Fruit fly (Drosophila melanogaster) whole organism, embryonic: ENCODE measurements around the gene Nulp1.

Experiments used
- BEAF-32 ChIP-seq: fragments of 200-800 bp; sonication (Bioruptor generic); optimal IDR thresholded peaks from 3 replicates; lab custom pipeline; 2017; ENCODE audit warnings: missing biosample characterization, missing genetic modification characterization, mild to moderate bottlenecking, moderate library complexity, missing genetic modification reagents
- Bdp1 ChIP-seq: fragments of 200-800 bp; sonication (Bioruptor generic); optimal IDR thresholded peaks from 3 replicates; lab custom pipeline; 2016; ENCODE audit warnings: missing biosample characterization, missing genetic modification characterization
- Bteb2 ChIP-seq: fragments of 200-800 bp; sonication (Bioruptor generic); optimal IDR thresholded peaks from 2 replicates; lab custom pipeline; 2016; ENCODE audit warnings: missing biosample characterization, missing genetic modification characterization
- CG10565 ChIP-seq: fragments of 200-800 bp; sonication (Bioruptor generic); optimal IDR thresholded peaks from 3 replicates; lab custom pipeline; 2016; ENCODE audit warnings: missing biosample characterization, mild to moderate bottlenecking, missing genetic modification characterization
- CG10979 ChIP-seq: fragments of 200-800 bp; sonication (Bioruptor generic); optimal IDR thresholded peaks from 2 replicates; lab custom pipeline; 2018; ENCODE audit warnings: missing biosample characterization, mild to moderate bottlenecking, missing genetic modification characterization, moderate library complexity
- CG11085 ChIP-seq: fragments of 200-800 bp; sonication (Bioruptor generic); IDR thresholded peaks from 2 replicates; pipeline ENCODE4 v1.3.6; 2022; ENCODE audit warnings: missing biosample characterization, missing genetic modification characterization
- CG11093 ChIP-seq: fragments of 200-800 bp; sonication (Bioruptor generic); IDR thresholded peaks from 3 replicates; pipeline ENCODE4 v1.3.6; 2022; ENCODE audit warnings: missing biosample characterization, missing genetic modification characterization
- CG11398 ChIP-seq: fragments of 200-800 bp; sonication (Bioruptor generic); optimal IDR thresholded peaks from 2 replicates; lab custom pipeline; 2016; ENCODE audit warnings: missing biosample characterization, missing genetic modification characterization
- CG12104 ChIP-seq: fragments of 200-800 bp; sonication (Bioruptor generic); optimal IDR thresholded peaks from 3 replicates; lab custom pipeline; 2016; ENCODE audit warnings: missing biosample characterization, missing genetic modification characterization
- CG12659 ChIP-seq: fragments of 200-800 bp; sonication (Bioruptor generic); optimal IDR thresholded peaks from 3 replicates; lab custom pipeline; 2017; ENCODE audit warnings: mild to moderate bottlenecking, missing biosample characterization, missing genetic modification reagents, missing genetic modification characterization
- CG14710 ChIP-seq: fragments of 200-800 bp; sonication (Bioruptor generic); optimal IDR thresholded peaks from 3 replicates; lab custom pipeline; 2019; ENCODE audit warnings: missing biosample characterization, mild to moderate bottlenecking, missing genetic modification characterization, moderate library complexity
- CG14965 ChIP-seq: fragments of 200-800 bp; sonication (Bioruptor generic); optimal IDR thresholded peaks from 2 replicates; lab custom pipeline; 2016; ENCODE audit warnings: missing biosample characterization, missing genetic modification characterization, borderline replicate concordance
- CG16863 ChIP-seq: fragments of 200-800 bp; sonication (Bioruptor generic); optimal IDR thresholded peaks from 3 replicates; lab custom pipeline; 2016; ENCODE audit warnings: missing biosample characterization, missing genetic modification characterization
- CG18764 ChIP-seq: fragments of 200-800 bp; sonication (Bioruptor generic); optimal IDR thresholded peaks from 3 replicates; lab custom pipeline; 2016; ENCODE audit warnings: missing biosample characterization, missing genetic modification characterization
- CG30403 ChIP-seq: fragments of 200-800 bp; sonication (Bioruptor generic); optimal IDR thresholded peaks from 3 replicates; lab custom pipeline; 2016; ENCODE audit warnings: missing biosample characterization, missing genetic modification characterization
- CG5180 ChIP-seq: fragments of 200-800 bp; sonication (Bioruptor generic); optimal IDR thresholded peaks from 3 replicates; lab custom pipeline; 2017; ENCODE audit warnings: missing biosample characterization, missing genetic modification characterization, mild to moderate bottlenecking, moderate library complexity, missing genetic modification reagents
- CG6272 ChIP-seq: fragments of 200-800 bp; sonication (Bioruptor generic); IDR thresholded peaks from 2 replicates; pipeline ENCODE4 v1.3.6; 2022; ENCODE audit warnings: missing biosample characterization, missing genetic modification characterization
- CG6683 ChIP-seq: fragments of 200-800 bp; sonication (Bioruptor generic); optimal IDR thresholded peaks from 2 replicates; lab custom pipeline; 2017; ENCODE audit warnings: missing biosample characterization, mild to moderate bottlenecking, missing genetic modification characterization, missing genetic modification reagents
- CG7271 ChIP-seq: fragments of 200-800 bp; sonication (Bioruptor generic); optimal IDR thresholded peaks from 2 replicates; lab custom pipeline; 2018; ENCODE audit warnings: missing biosample characterization, mild to moderate bottlenecking, missing genetic modification characterization, moderate library complexity
- CG7372 ChIP-seq: fragments of 200-800 bp; sonication (Bioruptor generic); IDR thresholded peaks from 2 replicates; pipeline ENCODE4 v1.3.6; 2022; ENCODE audit warnings: missing biosample characterization, missing genetic modification characterization
- CG7786 ChIP-seq: fragments of 200-800 bp; sonication (Bioruptor generic); optimal IDR thresholded peaks from 2 replicates; lab custom pipeline; 2016; ENCODE audit warnings: missing biosample characterization, missing genetic modification characterization
- CG8290 ChIP-seq, 3 experiments: fragments of 200-800 bp; sonication (Bioruptor generic); optimal IDR thresholded peaks; 2 replicates each; lab custom pipeline; 2016 to 2019; ENCODE audit warnings: missing biosample characterization in 3 of 3, missing genetic modification characterization in 3 of 3, mild to moderate bottlenecking in 2 of 3, moderate library complexity in 1 of 3
- CG9215 ChIP-seq: fragments of 200-800 bp; sonication (Bioruptor generic); IDR thresholded peaks from 2 replicates; pipeline ENCODE4 v1.3.6; 2022; ENCODE audit warnings: missing biosample characterization, missing genetic modification characterization
- CG9797 ChIP-seq: fragments of 200-800 bp; sonication (Bioruptor generic); optimal IDR thresholded peaks from 3 replicates; lab custom pipeline; 2018; ENCODE audit warnings: missing biosample characterization, mild to moderate bottlenecking, missing genetic modification characterization
- CTCF ChIP-seq: fragments of 200-800 bp; sonication (Bioruptor generic); optimal IDR thresholded peaks from 2 replicates; lab custom pipeline; 2017; ENCODE audit warnings: missing biosample characterization, mild to moderate bottlenecking, missing genetic modification characterization, moderate library complexity
- Dref ChIP-seq: fragments of 200-800 bp; sonication (Bioruptor generic); IDR thresholded peaks from 2 replicates; pipeline ENCODE4 v1.3.6; 2022; ENCODE audit warnings: missing biosample characterization, missing genetic modification characterization
- Drgx ChIP-seq: fragments of 200-800 bp; sonication (Bioruptor generic); IDR thresholded peaks from 2 replicates; pipeline ENCODE4 v1.3.6; 2022; ENCODE audit warnings: missing biosample characterization, missing genetic modification characterization
- Lim3 ChIP-seq: fragments of 200-800 bp; sonication (Bioruptor generic); IDR thresholded peaks from 2 replicates; pipeline ENCODE4 v1.3.6; 2022; ENCODE audit warnings: missing biosample characterization, missing genetic modification characterization
- Max ChIP-seq: fragments of 200-800 bp; sonication (Bioruptor generic); optimal IDR thresholded peaks from 2 replicates; lab custom pipeline; 2016; ENCODE audit warnings: missing biosample characterization, mild to moderate bottlenecking, missing genetic modification characterization
- Stat92E ChIP-seq, 3 experiments: fragments of >200 bp in 2 of 3; fragments of 200-800 bp in 1 of 3; sonication (Bioruptor generic) in 1 of 3; optimal IDR thresholded peaks; 2 replicates each; lab custom pipeline; 2017 to 2019; ENCODE audit warnings: missing biosample characterization in 3 of 3, missing genetic modification characterization in 3 of 3, mild to moderate bottlenecking in 1 of 3, moderate library complexity in 1 of 3
- Trl ChIP-seq, 3 experiments: fragments of >200 bp in 2 of 3; fragments of 200-800 bp in 1 of 3; sonication (Bioruptor generic) in 1 of 3; optimal IDR thresholded peaks; 2 replicates in 1 of 3; 3 replicates in 2 of 3; lab custom pipeline; 2016 to 2017; ENCODE audit warnings: missing biosample characterization in 1 of 3, missing genetic modification characterization in 1 of 3
- al ChIP-seq: fragments of 200-800 bp; sonication (Bioruptor generic); IDR thresholded peaks from 2 replicates; pipeline ENCODE4 v1.3.6; 2022; ENCODE audit warnings: missing biosample characterization, missing genetic modification characterization
- danr ChIP-seq: fragments of 200-800 bp; sonication (Bioruptor generic); IDR thresholded peaks from 2 replicates; pipeline ENCODE4 v1.3.6; 2022; ENCODE audit warnings: missing biosample characterization, missing genetic modification characterization
- disco-r ChIP-seq: fragments of 200-800 bp; sonication (Bioruptor generic); optimal IDR thresholded peaks from 2 replicates; lab custom pipeline; 2016; ENCODE audit warnings: missing biosample characterization, missing genetic modification characterization
- fu2 ChIP-seq: fragments of 200-800 bp; sonication (Bioruptor generic); optimal IDR thresholded peaks from 2 replicates; lab custom pipeline; 2016; ENCODE audit warnings: missing biosample characterization, missing genetic modification characterization
- gcm ChIP-seq: fragments of 200-800 bp; sonication (Bioruptor generic); optimal IDR thresholded peaks from 2 replicates; lab custom pipeline; 2019; ENCODE audit warnings: missing biosample characterization, mild to moderate bottlenecking, missing genetic modification characterization, moderate library complexity
- h ChIP-seq: fragments of >200 bp; optimal IDR thresholded peaks from 2 replicates; lab custom pipeline; 2017
- klu ChIP-seq: fragments of 200-800 bp; sonication (Bioruptor generic); IDR thresholded peaks from 2 replicates; pipeline ENCODE4 v1.3.6; 2022; ENCODE audit warnings: missing biosample characterization, missing genetic modification characterization
- kni ChIP-seq: fragments of 200-800 bp; sonication (Bioruptor generic); optimal IDR thresholded peaks from 3 replicates; lab custom pipeline; 2017; ENCODE audit warnings: mild to moderate bottlenecking, missing biosample characterization, missing genetic modification reagents, missing genetic modification characterization
- lab ChIP-seq: fragments of 200-800 bp; sonication (Bioruptor generic); optimal IDR thresholded peaks from 3 replicates; lab custom pipeline; 2017; ENCODE audit warnings: missing biosample characterization, missing genetic modification characterization, mild to moderate bottlenecking, moderate library complexity, missing genetic modification reagents
- lola ChIP-seq, 3 experiments: fragments of >200 bp in 2 of 3; fragments of 200-800 bp in 1 of 3; sonication (Bioruptor generic) in 1 of 3; optimal IDR thresholded peaks; 2 replicates each; lab custom pipeline; 2017 to 2019; ENCODE audit warnings: missing biosample characterization in 3 of 3, missing genetic modification characterization in 3 of 3, mild to moderate bottlenecking in 1 of 3, moderate library complexity in 1 of 3
- pzg ChIP-seq: fragments of 200-800 bp; sonication (Bioruptor generic); optimal IDR thresholded peaks from 3 replicates; lab custom pipeline; 2018; ENCODE audit warnings: missing biosample characterization, mild to moderate bottlenecking, missing genetic modification characterization, moderate library complexity
- repo ChIP-seq: fragments of 200-800 bp; sonication (Bioruptor generic); optimal IDR thresholded peaks from 2 replicates; lab custom pipeline; 2016; ENCODE audit warnings: missing biosample characterization, missing genetic modification characterization
- sima ChIP-seq: fragments of 200-800 bp; sonication (Bioruptor generic); optimal IDR thresholded peaks from 2 replicates; lab custom pipeline; 2016; ENCODE audit warnings: missing biosample characterization, missing genetic modification characterization
- tio ChIP-seq: fragments of 200-800 bp; sonication (Bioruptor generic); optimal IDR thresholded peaks from 2 replicates; lab custom pipeline; 2017; ENCODE audit warnings: missing biosample characterization, missing genetic modification characterization, inconsistent platforms
- tll ChIP-seq, 2 experiments: fragments of 200-800 bp in 1 of 2; fragments of >200 bp in 1 of 2; sonication (Bioruptor generic) in 1 of 2; optimal IDR thresholded peaks; 2 replicates each; lab custom pipeline; 2017 to 2019; ENCODE audit warnings: missing biosample characterization in 2 of 2, missing genetic modification characterization in 2 of 2, mild to moderate bottlenecking in 1 of 2, moderate library complexity in 1 of 2
- tna ChIP-seq: fragments of 200-800 bp; sonication (Bioruptor generic); IDR thresholded peaks from 2 replicates; pipeline ENCODE4 v1.3.6; 2022; ENCODE audit warnings: missing biosample characterization, missing genetic modification characterization; ENCODE audit not compliant: partially characterized antibody
- trh ChIP-seq: fragments of 200-800 bp; sonication (Bioruptor generic); optimal IDR thresholded peaks from 2 replicates; lab custom pipeline; 2016; ENCODE audit warnings: missing biosample characterization, missing genetic modification characterization
- tx ChIP-seq: fragments of 200-800 bp; sonication (Bioruptor generic); optimal IDR thresholded peaks from 2 replicates; lab custom pipeline; 2016; ENCODE audit warnings: missing biosample characterization, missing genetic modification characterization
- zf30C ChIP-seq: fragments of 200-800 bp; sonication (Bioruptor generic); optimal IDR thresholded peaks from 3 replicates; lab custom pipeline; 2018; ENCODE audit warnings: missing biosample characterization, mild to moderate bottlenecking, missing genetic modification characterization

Nulp1 gene

DNA sequence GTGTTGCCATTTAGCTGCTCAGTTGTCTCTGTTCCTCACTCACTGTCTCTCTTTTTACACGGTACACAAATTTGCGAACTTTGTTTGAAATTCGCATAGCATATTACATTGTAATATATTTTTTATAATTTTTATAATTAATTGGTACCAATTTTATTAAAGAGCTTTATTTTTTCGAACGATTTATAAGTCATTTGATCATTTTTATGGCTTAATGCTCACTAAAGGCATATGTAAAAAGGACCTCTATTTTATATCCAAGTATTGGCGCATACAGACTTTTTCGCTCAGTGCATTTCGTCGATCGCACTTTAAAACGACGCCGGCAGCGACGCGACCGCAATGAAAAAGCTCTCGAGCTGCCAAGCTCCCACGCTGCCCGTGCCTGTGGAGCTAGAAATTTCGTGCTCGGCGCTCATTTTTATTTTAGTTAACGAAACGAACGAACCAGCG lies 14.0 kb upstream of the Nulp1 start (continued):
- TF ChIP-seq Bdp1 (GFP tag; lab: Kevin White, UChicago): peak; percentile 60
- peak; percentile 89 for TF ChIP-seq danr (GFP tag; lab: Robert Waterston, UW)
- peak; percentile 96 for TF ChIP-seq CG9215 (GFP tag; lab: Robert Waterston, UW)
- TF ChIP-seq Max (GFP tag; lab: Kevin White, UChicago): peak; percentile 94
- TF ChIP-seq BEAF-32 (GFP tag; lab: Kevin White, UChicago): peak; percentile 17
- peak; percentile 96 for TF ChIP-seq klu (GFP tag; lab: Robert Waterston, UW)
- peak; percentile 81 for TF ChIP-seq CG7786 (GFP tag; lab: Kevin White, UChicago)
- TF ChIP-seq CG11085: peak; percentile 92
- TF ChIP-seq Lim3: peak; percentile 71
- TF ChIP-seq gcm (GFP tag; lab: Kevin White, UChicago): peak; percentile 88
- peak; percentile 10 for TF ChIP-seq CG10565 (GFP tag; lab: Kevin White, UChicago)
- TF ChIP-seq CG6272 (GFP tag; lab: Robert Waterston, UW): peak; percentile 90
- TF ChIP-seq tio (GFP tag; lab: Kevin White, UChicago): peak; percentile 95
- TF ChIP-seq disco-r (GFP tag; lab: Kevin White, UChicago): peak; percentile 78
- no peak for TF ChIP-seq tll (GFP tag; optimal IDR thresholded peaks at IDR 0.05; lab: Kevin White, UChicago)
- peak; percentile 71 for TF ChIP-seq trh (GFP tag; lab: Kevin White, UChicago)
- no peak for TF ChIP-seq CG9797 (GFP tag; lab: Kevin White, UChicago)
- TF ChIP-seq CG11093: peak; percentile 90
- peak in 1 of 2 experiments; percentile 73 for TF ChIP-seq Trl (optimal IDR thresholded peaks at IDR 0.05; lab: Kevin White, UChicago)
- TF ChIP-seq Trl (GFP tag; optimal IDR thresholded peaks at IDR 0.05; lab: Kevin White, UChicago): peak; percentile 72
- TF ChIP-seq lola (GFP tag; optimal IDR thresholded peaks at IDR 0.05; lab: Kevin White, UChicago): no peak
- TF ChIP-seq CG6683 (GFP tag; lab: Kevin White, UChicago): peak; percentile 94
- TF ChIP-seq CG10979 (tag; lab: Kevin White, UChicago): peak; percentile 75
- peak; percentile 56 for TF ChIP-seq repo (GFP tag; lab: Kevin White, UChicago)
- TF ChIP-seq CG11398 (GFP tag; lab: Kevin White, UChicago): peak; percentile 45
- peak; percentile 98 for TF ChIP-seq CG12659 (GFP tag; lab: Kevin White, UChicago)
- peak; percentile 7 for TF ChIP-seq pzg (GFP tag; lab: Kevin White, UChicago)
- peak; percentile 72 for TF ChIP-seq tx
- TF ChIP-seq Dref: no peak
- peak; percentile 95 for TF ChIP-seq CG12104 (GFP tag; lab: Kevin White, UChicago)
- peak; percentile 45 for TF ChIP-seq CTCF (GFP tag; lab: Kevin White, UChicago)
- TF ChIP-seq CG7372 (GFP tag; lab: Robert Waterston, UW): peak; percentile 95
- peak; percentile 92 for TF ChIP-seq zf30C (GFP tag; lab: Kevin White, UChicago)
- TF ChIP-seq fu2 (GFP tag; lab: Kevin White, UChicago): peak; percentile 73
- TF ChIP-seq CG18764 (GFP tag; lab: Kevin White, UChicago): peak; percentile 76
- TF ChIP-seq kni (GFP tag; lab: Kevin White, UChicago): no peak
- peak; percentile 7 for TF ChIP-seq CG14965 (GFP tag; lab: Kevin White, UChicago)
- no peak for TF ChIP-seq h
- no peak for TF ChIP-seq tna (GFP tag; lab: Robert Waterston, UW)
- TF ChIP-seq CG30403 (GFP tag; lab: Kevin White, UChicago): peak; percentile 96
- TF ChIP-seq lab (GFP tag; lab: Kevin White, UChicago): peak; percentile 96
- peak; percentile 45 for TF ChIP-seq CG14710 (tag; lab: Kevin White, UChicago)
- peak; percentile 81 for TF ChIP-seq CG5180 (GFP tag; lab: Kevin White, UChicago)
- peak in 1 of 3 experiments; percentile 83 for TF ChIP-seq Stat92E (GFP tag; optimal IDR thresholded peaks at IDR 0.05; lab: Kevin White, UChicago)
- peak; percentile 88 for TF ChIP-seq Bteb2 (GFP tag; lab: Kevin White, UChicago)
- peak; percentile 97 for TF ChIP-seq al (GFP tag; lab: Robert Waterston, UW)
- no peak for TF ChIP-seq sima (GFP tag; lab: Kevin White, UChicago)
- TF ChIP-seq Drgx: peak; percentile 97
- TF ChIP-seq CG16863 (GFP tag; lab: Kevin White, UChicago): peak; percentile 45
- TF ChIP-seq CG7271: no peak
- TF ChIP-seq CG8290 (GFP tag; optimal IDR thresholded peaks at IDR 0.05; lab: Kevin White, UChicago): peak; percentile 61
- peak in 1 of 2 experiments; percentile 74 for TF ChIP-seq CG8290 (tag; optimal IDR thresholded peaks at IDR 0.05; lab: Kevin White, UChicago)
